Worm (Caenorhabditis elegans): ENCODE data around the gene C46F4.3.

- TF ChIP-seq lin-13 (tag; optimal IDR thresholded peaks at IDR 0.05) (no peak), tbx-8 (GFP tag; optimal IDR thresholded peaks at IDR 0.05) (no peak), drap-1 (GFP tag; optimal IDR thresholded peaks at IDR 0.05) (no peak), flh-1 (GFP tag; optimal IDR thresholded peaks at IDR 0.05) (no peak), unc-62 (GFP tag; optimal IDR thresholded peaks at IDR 0.05) (no peak), nhr-76 (tag; optimal IDR thresholded peaks at IDR 0.05) (no peak), lin-32 (GFP tag; optimal IDR thresholded peaks at IDR 0.05) (no peak), nhr-28 (tag; optimal IDR thresholded peaks at IDR 0.05) (no peak), elt-1 (tag; optimal IDR thresholded peaks at IDR 0.05; ENCODE audit: borderline replicate concordance, insufficient read depth) (no peak), ztf-11 (tag; optimal IDR thresholded peaks at IDR 0.05) (no peak), ceh-83 (GFP tag; optimal IDR thresholded peaks at IDR 0.05) (no peak), hlh-1 (tag; optimal IDR thresholded peaks at IDR 0.05) (no peak), snpc-4 (tag; optimal IDR thresholded peaks at IDR 0.05) (no peak)
Measured at ce11 chrX:5972212-5972611, 36.6 kb downstream of the C46F4.3 start.

Data from whole organism, mixed stage, embryonic.